Fruit fly (Drosophila melanogaster) whole organism: ENCODE results near the gene Ddr.

Source experiments
- CG8478 ChIP-seq: fragments of >200 bp; optimal IDR thresholded peaks from 2 replicates; lab custom pipeline; 2018; ENCODE audit warnings: inconsistent platforms
- Dll ChIP-seq: fragments of >200 bp; optimal IDR thresholded peaks from 2 replicates; lab custom pipeline; 2017
- EcR ChIP-seq, 2 experiments: fragments of >200 bp; optimal IDR thresholded peaks; 2 replicates each; lab custom pipeline; 2017; ENCODE audit warnings: missing biosample characterization in 2 of 2, missing genetic modification characterization in 2 of 2, missing genetic modification reagents in 2 of 2
- pan ChIP-seq: fragments of >200 bp; optimal IDR thresholded peaks from 2 replicates; lab custom pipeline; 2017
- psq ChIP-seq: fragments of >200 bp; optimal IDR thresholded peaks from 2 replicates; lab custom pipeline; 2017
- usp ChIP-seq: fragments of >200 bp; optimal IDR thresholded peaks from 2 replicates; lab custom pipeline; 2017; ENCODE audit warnings: missing biosample characterization, missing genetic modification characterization, mixed read lengths

The Ddr gene

dm6 chr2L:6236426-6236825 lies 16.5 kb upstream of the Ddr start:
- no peak for TF ChIP-seq CG8478 (lab: Kevin White, UChicago)
- TF ChIP-seq psq (lab: Kevin White, UChicago): no peak

dm6 chr2L:6239286-6239685 lies 13.6 kb upstream of the Ddr start:
- TF ChIP-seq Dll: no peak
- TF ChIP-seq pan (lab: Kevin White, UChicago): no peak
- TF ChIP-seq EcR (GFP tag; optimal IDR thresholded peaks at IDR 0.05; lab: Kevin White, UChicago): no peak

- TF ChIP-seq Dll (no peak), usp (GFP tag; lab: Kevin White, UChicago) (no peak), pan (lab: Kevin White, UChicago) (no peak), EcR (GFP tag; optimal IDR thresholded peaks at IDR 0.05; lab: Kevin White, UChicago) (no peak)
Observed at dm6 chr2L:6241037-6241436, 11.9 kb upstream of the Ddr start.

- TF ChIP-seq CG8478 (lab: Kevin White, UChicago) (no peak), psq (lab: Kevin White, UChicago) (no peak), pan (lab: Kevin White, UChicago) (no peak), usp (GFP tag; lab: Kevin White, UChicago) (no peak), Dll (no peak), EcR (GFP tag; optimal IDR thresholded peaks at IDR 0.05; lab: Kevin White, UChicago) (no peak)
Observed at dm6 chr2L:6242026-6242425, 10.9 kb upstream of the Ddr start.

dm6 chr2L:6249421-6249820 lies 3.5 kb upstream of the Ddr start:
- no peak for TF ChIP-seq EcR (GFP tag; optimal IDR thresholded peaks at IDR 0.05; lab: Kevin White, UChicago)
- no peak for TF ChIP-seq pan (lab: Kevin White, UChicago)
- no peak for TF ChIP-seq Dll
- TF ChIP-seq psq (lab: Kevin White, UChicago): no peak
- TF ChIP-seq CG8478 (lab: Kevin White, UChicago): no peak
- TF ChIP-seq usp (GFP tag; lab: Kevin White, UChicago): no peak

- TF ChIP-seq usp (GFP tag; lab: Kevin White, UChicago) (no peak), Dll (peak; percentile 38)
Observed at dm6 chr2L:6252258-6253004, 492 bp upstream of the Ddr start.

dm6 chr2L:6255488-6255887 lies 2.6 kb downstream of the Ddr start, which contains the start of gene AANATL2:
Gene AANATL2 (plus strand): TSS chr2L:6255859.
- TF ChIP-seq psq (lab: Kevin White, UChicago) (no peak), pan (lab: Kevin White, UChicago) (no peak), usp (GFP tag; lab: Kevin White, UChicago) (no peak), Dll (no peak), CG8478 (lab: Kevin White, UChicago) (no peak), EcR (GFP tag; optimal IDR thresholded peaks at IDR 0.05; lab: Kevin White, UChicago) (no peak)

- TF ChIP-seq CG8478 (lab: Kevin White, UChicago) (no peak), psq (lab: Kevin White, UChicago) (no peak), EcR (GFP tag; optimal IDR thresholded peaks at IDR 0.05; lab: Kevin White, UChicago) (no peak), pan (lab: Kevin White, UChicago) (no peak), Dll (no peak), usp (GFP tag; lab: Kevin White, UChicago) (no peak)
Observed at dm6 chr2L:6259629-6260028, 6.7 kb downstream of the Ddr start.

- TF ChIP-seq pan (lab: Kevin White, UChicago): no peak
- TF ChIP-seq psq (lab: Kevin White, UChicago): no peak
- TF ChIP-seq Dll: no peak
- no peak for TF ChIP-seq EcR (GFP tag; optimal IDR thresholded peaks at IDR 0.05; lab: Kevin White, UChicago)
- no peak for TF ChIP-seq usp (GFP tag; lab: Kevin White, UChicago)
- TF ChIP-seq CG8478 (lab: Kevin White, UChicago): no peak
Observed at dm6 chr2L:6264390-6264789, 11.5 kb downstream of the Ddr start, which contains the start of gene CG13983. Gene CG13983 (minus strand): TSS chr2L:6264490.

dm6 chr2L:6271384-6271783 lies 18.5 kb downstream of the Ddr start:
- TF ChIP-seq EcR (GFP tag; optimal IDR thresholded peaks at IDR 0.05; lab: Kevin White, UChicago) (no peak), pan (lab: Kevin White, UChicago) (no peak), usp (GFP tag; lab: Kevin White, UChicago) (no peak), Dll (no peak), psq (lab: Kevin White, UChicago) (no peak), CG8478 (lab: Kevin White, UChicago) (no peak)

dm6 chr2L:6273963-6274834 lies 21.3 kb downstream of the Ddr start:
- TF ChIP-seq pan (lab: Kevin White, UChicago) (no peak), usp (GFP tag; lab: Kevin White, UChicago) (no peak), Dll (no peak), CG8478 (lab: Kevin White, UChicago) (no peak), EcR (GFP tag; optimal IDR thresholded peaks at IDR 0.05; lab: Kevin White, UChicago) (no peak), psq (lab: Kevin White, UChicago) (no peak)

- TF ChIP-seq CG8478 (lab: Kevin White, UChicago) (no peak), usp (GFP tag; lab: Kevin White, UChicago) (no peak), EcR (GFP tag; optimal IDR thresholded peaks at IDR 0.05; lab: Kevin White, UChicago) (no peak), pan (lab: Kevin White, UChicago) (no peak), Dll (no peak), psq (lab: Kevin White, UChicago) (no peak)
Observed at dm6 chr2L:6275981-6276380, 23.1 kb downstream of the Ddr start.
